Fruit fly (Drosophila melanogaster) whole organism, embryonic: ENCODE data around the gene Cap-D2.

Experiments used
- Atf6 ChIP-seq: fragments of 200-800 bp; sonication (Bioruptor generic); IDR thresholded peaks from 2 replicates; pipeline ENCODE4 v1.3.6; 2022; ENCODE audit warnings: missing biosample characterization, missing genetic modification characterization
- Blimp-1 ChIP-seq: fragments of 200-800 bp; sonication (Bioruptor generic); optimal IDR thresholded peaks from 3 replicates; lab custom pipeline; 2018; ENCODE audit warnings: missing biosample characterization, missing genetic modification characterization, mild to moderate bottlenecking, moderate library complexity, missing genetic modification reagents
- CG10147 ChIP-seq: fragments of 200-800 bp; sonication (Bioruptor generic); optimal IDR thresholded peaks from 2 replicates; lab custom pipeline; 2019; ENCODE audit warnings: missing biosample characterization, mild to moderate bottlenecking, missing genetic modification characterization, moderate library complexity
- CG10959 ChIP-seq: fragments of 200-800 bp; sonication (Bioruptor generic); IDR thresholded peaks from 2 replicates; pipeline ENCODE4 v1.3.6; 2022; ENCODE audit warnings: missing biosample characterization, missing genetic modification characterization
- CG12071 ChIP-seq: fragments of 200-800 bp; sonication (Bioruptor generic); optimal IDR thresholded peaks from 3 replicates; lab custom pipeline; 2018; ENCODE audit warnings: missing biosample characterization, mild to moderate bottlenecking, missing genetic modification characterization
- CG1233 ChIP-seq: fragments of 200-800 bp; sonication (Bioruptor generic); optimal IDR thresholded peaks from 4 replicates; lab custom pipeline; 2018; ENCODE audit warnings: missing biosample characterization, mild to moderate bottlenecking, missing genetic modification characterization
- CG12659 ChIP-seq: fragments of 200-800 bp; sonication (Bioruptor generic); optimal IDR thresholded peaks from 3 replicates; lab custom pipeline; 2017; ENCODE audit warnings: mild to moderate bottlenecking, missing biosample characterization, missing genetic modification reagents, missing genetic modification characterization
- CG12744 ChIP-seq: fragments of 200-800 bp; sonication (Bioruptor generic); optimal IDR thresholded peaks from 2 replicates; lab custom pipeline; 2016; ENCODE audit warnings: missing biosample characterization, missing genetic modification characterization
- CG12769 ChIP-seq: fragments of 200-800 bp; sonication (Bioruptor generic); optimal IDR thresholded peaks from 2 replicates; lab custom pipeline; 2019; ENCODE audit warnings: missing biosample characterization, mild to moderate bottlenecking, missing genetic modification characterization, moderate library complexity
- CG14667 ChIP-seq: fragments of 200-800 bp; sonication (Bioruptor generic); IDR thresholded peaks from 2 replicates; pipeline ENCODE4 v1.3.6; 2022; ENCODE audit warnings: missing biosample characterization, missing genetic modification characterization
- CG15269 ChIP-seq: fragments of 200-800 bp; sonication (Bioruptor generic); optimal IDR thresholded peaks from 2 replicates; lab custom pipeline; 2018; ENCODE audit warnings: missing biosample characterization, mild to moderate bottlenecking, missing genetic modification characterization, moderate library complexity
- CG17802 ChIP-seq: fragments of 200-800 bp; sonication (Bioruptor generic); optimal IDR thresholded peaks from 2 replicates; lab custom pipeline; 2018; ENCODE audit warnings: missing biosample characterization, mild to moderate bottlenecking, missing genetic modification characterization, moderate library complexity
- CG2678 ChIP-seq: fragments of 200-800 bp; sonication (Bioruptor generic); optimal IDR thresholded peaks from 3 replicates; lab custom pipeline; 2019; ENCODE audit warnings: missing biosample characterization, mild to moderate bottlenecking, missing genetic modification characterization, moderate library complexity
- CG30403 ChIP-seq: fragments of 200-800 bp; sonication (Bioruptor generic); optimal IDR thresholded peaks from 3 replicates; lab custom pipeline; 2016; ENCODE audit warnings: missing biosample characterization, missing genetic modification characterization
- CG7556 ChIP-seq: fragments of 200-800 bp; sonication (Bioruptor generic); optimal IDR thresholded peaks from 2 replicates; lab custom pipeline; 2017; ENCODE audit warnings: missing biosample characterization, mild to moderate bottlenecking, missing genetic modification characterization
- CG8388 ChIP-seq: fragments of 200-800 bp; sonication (Bioruptor generic); optimal IDR thresholded peaks from 2 replicates; lab custom pipeline; 2019; ENCODE audit warnings: missing biosample characterization, mild to moderate bottlenecking, missing genetic modification characterization, moderate library complexity
- Chrac-16 ChIP-seq: fragments of 200-800 bp; sonication (Bioruptor generic); optimal IDR thresholded peaks from 3 replicates; lab custom pipeline; 2016; ENCODE audit warnings: missing biosample characterization, missing genetic modification characterization
- Dbx ChIP-seq: fragments of 200-800 bp; sonication (Bioruptor generic); IDR thresholded peaks from 3 replicates; pipeline ENCODE4 v1.3.6; 2022; ENCODE audit warnings: missing biosample characterization, missing genetic modification characterization
- E2f2 ChIP-seq: fragments of 200-800 bp; sonication (Bioruptor generic); IDR thresholded peaks from 2 replicates; pipeline ENCODE4 v1.3.6; 2022; ENCODE audit warnings: missing biosample characterization, missing genetic modification characterization
- Ets97D ChIP-seq: fragments of 200-800 bp; sonication (Bioruptor generic); optimal IDR thresholded peaks from 3 replicates; lab custom pipeline; 2016; ENCODE audit warnings: missing biosample characterization, missing genetic modification characterization
- Fer2 ChIP-seq: fragments of 200-800 bp; sonication (Bioruptor generic); optimal IDR thresholded peaks from 2 replicates; lab custom pipeline; 2018; ENCODE audit warnings: missing biosample characterization, mild to moderate bottlenecking, missing genetic modification characterization, moderate library complexity
- H2.0 ChIP-seq: fragments of 200-800 bp; sonication (Bioruptor generic); IDR thresholded peaks from 2 replicates; pipeline ENCODE4 v1.3.6; 2022; ENCODE audit warnings: missing biosample characterization, missing genetic modification characterization
- HHEX ChIP-seq: fragments of 200-800 bp; sonication (Bioruptor generic); optimal IDR thresholded peaks from 3 replicates; lab custom pipeline; 2017; ENCODE audit warnings: missing biosample characterization, mild to moderate bottlenecking, missing genetic modification characterization, missing genetic modification reagents
- HLHmδ ChIP-seq: fragments of 200-800 bp; sonication (Bioruptor generic); optimal IDR thresholded peaks from 2 replicates; lab custom pipeline; 2018; ENCODE audit warnings: missing biosample characterization, mild to moderate bottlenecking, missing genetic modification characterization, moderate library complexity
- Hmx ChIP-seq: fragments of 200-800 bp; sonication (Bioruptor generic); optimal IDR thresholded peaks from 2 replicates; lab custom pipeline; 2016; ENCODE audit warnings: missing biosample characterization, missing genetic modification characterization
- Hr51 ChIP-seq, 2 experiments: fragments of 200-800 bp; sonication (Bioruptor generic); optimal IDR thresholded peaks; 2 replicates in 1 of 2; 3 replicates in 1 of 2; lab custom pipeline; 2016 to 2018; ENCODE audit warnings: missing biosample characterization in 2 of 2, missing genetic modification characterization in 2 of 2, mild to moderate bottlenecking in 1 of 2, moderate library complexity in 1 of 2
- Ptx1 ChIP-seq: fragments of 200-800 bp; sonication (Bioruptor generic); IDR thresholded peaks from 2 replicates; pipeline ENCODE4 v1.3.6; 2022; ENCODE audit warnings: missing biosample characterization, missing genetic modification characterization
- YL-1 ChIP-seq: fragments of 200-800 bp; sonication (Bioruptor generic); optimal IDR thresholded peaks from 3 replicates; lab custom pipeline; 2017; ENCODE audit warnings: missing biosample characterization, mild to moderate bottlenecking, missing genetic modification characterization
- ase ChIP-seq: fragments of 200-800 bp; sonication (Bioruptor generic); IDR thresholded peaks from 3 replicates; pipeline ENCODE4 v1.3.6; 2022; ENCODE audit warnings: missing biosample characterization, missing genetic modification characterization
- ato ChIP-seq: fragments of 200-800 bp; sonication (Bioruptor generic); IDR thresholded peaks from 2 replicates; pipeline ENCODE4 v1.3.6; 2022; ENCODE audit warnings: missing biosample characterization, missing genetic modification characterization; ENCODE audit not compliant: partially characterized antibody
- bbx ChIP-seq: fragments of 200-800 bp; sonication (Bioruptor generic); IDR thresholded peaks from 2 replicates; pipeline ENCODE4 v1.3.6; 2022; ENCODE audit warnings: missing biosample characterization, missing genetic modification characterization; ENCODE audit not compliant: partially characterized antibody
- bcd ChIP-seq: fragments of 200-800 bp; sonication (Bioruptor generic); optimal IDR thresholded peaks from 2 replicates; lab custom pipeline; 2017; ENCODE audit warnings: missing biosample characterization, mild to moderate bottlenecking, missing genetic modification characterization
- croc ChIP-seq: fragments of 200-800 bp; sonication (Bioruptor generic); conservative IDR thresholded peaks from 3 replicates; pipeline ENCODE4 v1.3.6; 2022; ENCODE audit warnings: missing biosample characterization, missing genetic modification characterization
- dmrt11E ChIP-seq: fragments of 200-800 bp; sonication (Bioruptor generic); optimal IDR thresholded peaks from 3 replicates; lab custom pipeline; 2018; ENCODE audit warnings: missing biosample characterization, mild to moderate bottlenecking, missing genetic modification characterization, moderate library complexity
- dpn ChIP-seq, 2 experiments: fragments of 200-800 bp; sonication (Bioruptor generic); optimal IDR thresholded peaks; 3 replicates each; lab custom pipeline; 2016; ENCODE audit warnings: missing biosample characterization in 2 of 2, missing genetic modification characterization in 2 of 2
- gcm2 ChIP-seq: fragments of 200-800 bp; sonication (Bioruptor generic); optimal IDR thresholded peaks from 2 replicates; lab custom pipeline; 2016; ENCODE audit warnings: missing biosample characterization, missing genetic modification characterization
- gsb ChIP-seq: fragments of 200-800 bp; sonication (Bioruptor generic); IDR thresholded peaks from 2 replicates; pipeline ENCODE4 v1.3.6; 2022; ENCODE audit warnings: missing biosample characterization, missing genetic modification characterization
- hkb ChIP-seq, 2 experiments: fragments of 200-800 bp in 1 of 2; fragments of >200 bp in 1 of 2; sonication (Bioruptor generic) in 1 of 2; IDR thresholded peaks in 1 of 2; optimal IDR thresholded peaks in 1 of 2; 2 replicates each; pipeline versions ENCODE4 v1.3.6 to Lab custom; 2017 to 2022; ENCODE audit warnings: missing biosample characterization in 1 of 2, missing genetic modification characterization in 1 of 2
- ind ChIP-seq: fragments of 200-800 bp; sonication (Bioruptor generic); optimal IDR thresholded peaks from 3 replicates; lab custom pipeline; 2016; ENCODE audit warnings: missing biosample characterization, missing genetic modification characterization
- kah ChIP-seq: fragments of 200-800 bp; sonication (Bioruptor generic); optimal IDR thresholded peaks from 2 replicates; lab custom pipeline; 2018; ENCODE audit warnings: missing biosample characterization, mild to moderate bottlenecking, missing genetic modification characterization
- lab ChIP-seq: fragments of 200-800 bp; sonication (Bioruptor generic); optimal IDR thresholded peaks from 3 replicates; lab custom pipeline; 2017; ENCODE audit warnings: missing biosample characterization, missing genetic modification characterization, mild to moderate bottlenecking, moderate library complexity, missing genetic modification reagents
- lbe ChIP-seq: fragments of 200-800 bp; sonication (Bioruptor generic); optimal IDR thresholded peaks from 2 replicates; lab custom pipeline; 2016; ENCODE audit warnings: missing biosample characterization, mild to moderate bottlenecking, missing genetic modification characterization
- nau ChIP-seq: fragments of 200-800 bp; sonication (Bioruptor generic); optimal IDR thresholded peaks from 3 replicates; lab custom pipeline; 2017; ENCODE audit warnings: missing biosample characterization, mild to moderate bottlenecking, missing genetic modification characterization, missing genetic modification reagents
- nerfin-2 ChIP-seq: fragments of 200-800 bp; sonication (Bioruptor generic); IDR thresholded peaks from 2 replicates; pipeline ENCODE4 v1.3.6; 2022; ENCODE audit warnings: missing biosample characterization, missing genetic modification characterization; ENCODE audit not compliant: partially characterized antibody
- org-1 ChIP-seq: fragments of 200-800 bp; sonication (Bioruptor generic); optimal IDR thresholded peaks from 2 replicates; lab custom pipeline; 2017; ENCODE audit warnings: missing biosample characterization, missing genetic modification characterization
- run ChIP-seq: fragments of 200-800 bp; sonication (Bioruptor generic); optimal IDR thresholded peaks from 3 replicates; lab custom pipeline; 2018; ENCODE audit warnings: missing biosample characterization, mild to moderate bottlenecking, missing genetic modification characterization
- tgo ChIP-seq: fragments of 200-800 bp; sonication (Bioruptor generic); IDR thresholded peaks from 3 replicates; pipeline ENCODE4 v1.3.6; 2022; ENCODE audit warnings: missing biosample characterization, missing genetic modification characterization
- ttk ChIP-seq: fragments of 200-800 bp; sonication (Bioruptor generic); IDR thresholded peaks from 2 replicates; pipeline ENCODE4 v2.1.2; 2022; ENCODE audit warnings: missing biosample characterization, missing genetic modification characterization
- vvl ChIP-seq: fragments of 200-800 bp; sonication (Bioruptor generic); IDR thresholded peaks from 2 replicates; pipeline ENCODE4 v1.3.6; 2022; ENCODE audit warnings: missing biosample characterization, missing genetic modification characterization
- yki ChIP-seq: fragments of >200 bp; optimal IDR thresholded peaks from 3 replicates; lab custom pipeline; 2018

Gene Cap-D2

dm6 chr3R:29651488-29651887 lies 24.0 kb upstream of the Cap-D2 start (continued):
- TF ChIP-seq CG2678 (tag; lab: Kevin White, UChicago) = peak; percentile 64
- no peak for TF ChIP-seq H2.0 (GFP tag; lab: Robert Waterston, UW)
- no peak for TF ChIP-seq nau (GFP tag; lab: Kevin White, UChicago)
- peak; percentile 39; the same call in 1 of the 2 replicates for TF ChIP-seq ttk (GFP tag; lab: Robert Waterston, UW)
- no peak for TF ChIP-seq bbx
- TF ChIP-seq kah (GFP tag; lab: Kevin White, UChicago) = no peak
- peak; percentile 32 for TF ChIP-seq CG10147 (GFP tag; lab: Kevin White, UChicago)
- peak; percentile 45; the same call in 1 of the 2 replicates for TF ChIP-seq Ptx1
- TF ChIP-seq Dbx = 0 out of 3 replicates have a peak, but pooled peaks have one; percentile 65
- no peak for TF ChIP-seq Ets97D (GFP tag; lab: Kevin White, UChicago)
- TF ChIP-seq CG1233 (GFP tag; lab: Kevin White, UChicago) = peak; percentile 14
- no peak for TF ChIP-seq hkb (optimal IDR thresholded peaks at IDR 0.05; lab: Kevin White, UChicago)
- TF ChIP-seq hkb (GFP tag; IDR thresholded peaks at IDR 0.05; lab: Robert Waterston, UW) = peak; percentile 70
- TF ChIP-seq HHEX (GFP tag; lab: Kevin White, UChicago) = peak; percentile 29
- TF ChIP-seq vvl (GFP tag; lab: Robert Waterston, UW) = peak; percentile 49; the same call in 1 of the 2 replicates
- no peak for TF ChIP-seq croc
- peak; percentile 20 for TF ChIP-seq org-1 (GFP tag; lab: Kevin White, UChicago)
- TF ChIP-seq lab (GFP tag; lab: Kevin White, UChicago) = peak; percentile 80
- TF ChIP-seq nerfin-2 = no peak
- TF ChIP-seq gcm2 (GFP tag; lab: Kevin White, UChicago) = no peak
- TF ChIP-seq Fer2 (tag; lab: Kevin White, UChicago) = no peak
- TF ChIP-seq dmrt11E = no peak
- TF ChIP-seq Atf6 = peak; percentile 59; the same call in 1 of the 2 replicates
- peak; percentile 1 to 34 for TF ChIP-seq dpn (GFP tag; optimal IDR thresholded peaks at IDR 0.05; lab: Kevin White, UChicago)
- TF ChIP-seq CG17802 (tag; lab: Kevin White, UChicago) = no peak
- peak in 1 of 2 experiments; percentile 57 for TF ChIP-seq Hr51 (GFP tag; optimal IDR thresholded peaks at IDR 0.05; lab: Kevin White, UChicago)
- peak; percentile 42 for TF ChIP-seq bcd (GFP tag; lab: Kevin White, UChicago)
- no peak for TF ChIP-seq ase (GFP tag; lab: Robert Waterston, UW)
- 0 out of 2 replicates have a peak, but pooled peaks have one; percentile 4 for TF ChIP-seq CG14667 (GFP tag; lab: Robert Waterston, UW)
- TF ChIP-seq lbe = no peak
- TF ChIP-seq gsb (GFP tag; lab: Robert Waterston, UW) = no peak
- TF ChIP-seq tgo (GFP tag; lab: Robert Waterston, UW) = peak; percentile 50; the same call in 2 of the 3 replicates
- peak; percentile 14 for TF ChIP-seq CG12659 (GFP tag; lab: Kevin White, UChicago)
- TF ChIP-seq ind (GFP tag; lab: Kevin White, UChicago) = peak; percentile 43
- peak; percentile 14 for TF ChIP-seq CG8388 (GFP tag; lab: Kevin White, UChicago)
- peak; percentile 20 for TF ChIP-seq CG30403
- TF ChIP-seq CG12769 (tag; lab: Kevin White, UChicago) = peak; percentile 32
- no peak for TF ChIP-seq yki (lab: Kevin White, UChicago)
- peak; percentile 60 for TF ChIP-seq CG7556 (GFP tag; lab: Kevin White, UChicago)
- TF ChIP-seq Chrac-16 (GFP tag; lab: Kevin White, UChicago) = peak; percentile 4
- peak; percentile 44 for TF ChIP-seq CG12071 (GFP tag; lab: Kevin White, UChicago)
- TF ChIP-seq CG15269 (tag; lab: Kevin White, UChicago) = peak; percentile 36
- peak; percentile 12 for TF ChIP-seq Blimp-1
- TF ChIP-seq run (tag; lab: Kevin White, UChicago) = no peak
- TF ChIP-seq E2f2 (GFP tag; lab: Robert Waterston, UW) = peak; percentile 27; the same call in 1 of the 2 replicates
- TF ChIP-seq HLHmδ (GFP tag; lab: Kevin White, UChicago) = no peak
- no peak for TF ChIP-seq CG12744 (GFP tag; lab: Kevin White, UChicago)
- TF ChIP-seq Hmx = no peak
- TF ChIP-seq ato (GFP tag; lab: Robert Waterston, UW) = no peak
- no peak for TF ChIP-seq YL-1 (GFP tag; lab: Kevin White, UChicago)
- no peak for TF ChIP-seq CG10959 (GFP tag; lab: Robert Waterston, UW)
